Fruit fly (Drosophila melanogaster) whole organism, embryonic: Measurements from ENCODE around the gene Snx27.

ENCODE experiments used
- Abd-B ChIP-seq: fragments of 200-800 bp; sonication (Bioruptor generic); optimal IDR thresholded peaks from 2 replicates; lab custom pipeline; 2018; ENCODE audit warnings: missing biosample characterization, mild to moderate bottlenecking, missing genetic modification characterization, moderate library complexity
- CG12659 ChIP-seq: fragments of 200-800 bp; sonication (Bioruptor generic); optimal IDR thresholded peaks from 3 replicates; lab custom pipeline; 2017; ENCODE audit warnings: mild to moderate bottlenecking, missing biosample characterization, missing genetic modification reagents, missing genetic modification characterization
- CG17568 ChIP-seq: fragments of 200-800 bp; sonication (Bioruptor generic); optimal IDR thresholded peaks from 2 replicates; lab custom pipeline; 2018; ENCODE audit warnings: missing biosample characterization, mild to moderate bottlenecking, missing genetic modification characterization, moderate library complexity
- CG18599 ChIP-seq: fragments of 200-800 bp; sonication (Bioruptor generic); optimal IDR thresholded peaks from 3 replicates; lab custom pipeline; 2017; ENCODE audit warnings: missing biosample characterization, missing genetic modification characterization, mild to moderate bottlenecking, moderate library complexity, missing genetic modification reagents
- CG31441 ChIP-seq: fragments of 200-800 bp; sonication (Bioruptor generic); IDR thresholded peaks from 2 replicates; pipeline ENCODE4 v1.3.6; 2022; ENCODE audit warnings: missing biosample characterization, missing genetic modification characterization
- CG34224 ChIP-seq: fragments of 200-800 bp; sonication (Bioruptor generic); IDR thresholded peaks from 3 replicates; pipeline ENCODE4 v1.3.6; 2022; ENCODE audit warnings: missing biosample characterization, missing genetic modification characterization; ENCODE audit not compliant: partially characterized antibody
- CG34422 ChIP-seq: fragments of 200-800 bp; sonication (Bioruptor generic); IDR thresholded peaks from 3 replicates; pipeline ENCODE4 v1.3.6; 2022; ENCODE audit warnings: missing biosample characterization, missing genetic modification characterization
- CG3838 ChIP-seq: fragments of 200-800 bp; sonication (Bioruptor generic); optimal IDR thresholded peaks from 3 replicates; lab custom pipeline; 2016; ENCODE audit warnings: missing biosample characterization, missing genetic modification characterization
- CG4404 ChIP-seq: fragments of 200-800 bp; sonication (Bioruptor generic); IDR thresholded peaks from 2 replicates; pipeline ENCODE4 v1.3.6; 2022; ENCODE audit warnings: missing biosample characterization, missing genetic modification characterization
- CG4424 ChIP-seq: fragments of 200-800 bp; sonication (Bioruptor generic); optimal IDR thresholded peaks from 3 replicates; lab custom pipeline; 2016; ENCODE audit warnings: missing biosample characterization, missing genetic modification characterization
- CG4854 ChIP-seq: fragments of 200-800 bp; sonication (Bioruptor generic); optimal IDR thresholded peaks from 2 replicates; lab custom pipeline; 2016; ENCODE audit warnings: missing biosample characterization, missing genetic modification characterization, inconsistent platforms
- CG6791 ChIP-seq: fragments of 200-800 bp; sonication (Bioruptor generic); IDR thresholded peaks from 3 replicates; pipeline ENCODE4 v1.3.6; 2022; ENCODE audit warnings: missing biosample characterization, missing genetic modification characterization; ENCODE audit not compliant: partially characterized antibody
- CG9876 ChIP-seq: fragments of 200-800 bp; sonication (Bioruptor generic); optimal IDR thresholded peaks from 2 replicates; lab custom pipeline; 2016; ENCODE audit warnings: missing biosample characterization, missing genetic modification characterization
- Dek ChIP-seq: fragments of 200-800 bp; sonication (Bioruptor generic); optimal IDR thresholded peaks from 3 replicates; lab custom pipeline; 2019; ENCODE audit warnings: missing biosample characterization, mild to moderate bottlenecking, missing genetic modification characterization, moderate library complexity
- Dip3 ChIP-seq: fragments of 200-800 bp; sonication (Bioruptor generic); optimal IDR thresholded peaks from 3 replicates; lab custom pipeline; 2016; ENCODE audit warnings: missing biosample characterization, missing genetic modification characterization
- Drgx ChIP-seq: fragments of 200-800 bp; sonication (Bioruptor generic); IDR thresholded peaks from 2 replicates; pipeline ENCODE4 v1.3.6; 2022; ENCODE audit warnings: missing biosample characterization, missing genetic modification characterization
- Ets97D ChIP-seq: fragments of 200-800 bp; sonication (Bioruptor generic); optimal IDR thresholded peaks from 3 replicates; lab custom pipeline; 2016; ENCODE audit warnings: missing biosample characterization, missing genetic modification characterization
- Fer1 ChIP-seq: fragments of 200-800 bp; sonication (Bioruptor generic); optimal IDR thresholded peaks from 2 replicates; lab custom pipeline; 2017; ENCODE audit warnings: missing biosample characterization, mild to moderate bottlenecking, missing genetic modification characterization
- Oaz ChIP-seq: fragments of 200-800 bp; sonication (Bioruptor generic); IDR thresholded peaks from 2 replicates; pipeline ENCODE4 v1.3.6; 2022; ENCODE audit warnings: missing biosample characterization, missing genetic modification characterization
- Pdp1 ChIP-seq, 2 experiments: fragments of 200-800 bp; sonication (Bioruptor generic); optimal IDR thresholded peaks; 3 replicates each; lab custom pipeline; 2016; ENCODE audit warnings: missing biosample characterization in 2 of 2, missing genetic modification characterization in 2 of 2, mild to moderate bottlenecking in 1 of 2, moderate library complexity in 1 of 2
- Stat92E ChIP-seq, 3 experiments: fragments of >200 bp in 2 of 3; fragments of 200-800 bp in 1 of 3; sonication (Bioruptor generic) in 1 of 3; optimal IDR thresholded peaks; 2 replicates each; lab custom pipeline; 2017 to 2019; ENCODE audit warnings: missing biosample characterization in 3 of 3, missing genetic modification characterization in 3 of 3, mild to moderate bottlenecking in 1 of 3, moderate library complexity in 1 of 3
- aop ChIP-seq: fragments of 200-800 bp; sonication (Bioruptor generic); IDR thresholded peaks from 2 replicates; pipeline ENCODE4 v1.3.6; 2022; ENCODE audit warnings: missing biosample characterization, missing genetic modification characterization
- ase ChIP-seq: fragments of 200-800 bp; sonication (Bioruptor generic); IDR thresholded peaks from 3 replicates; pipeline ENCODE4 v1.3.6; 2022; ENCODE audit warnings: missing biosample characterization, missing genetic modification characterization
- ash1 ChIP-seq: fragments of 200-800 bp; sonication (Bioruptor generic); optimal IDR thresholded peaks from 2 replicates; lab custom pipeline; 2018; ENCODE audit warnings: missing biosample characterization, mild to moderate bottlenecking, missing genetic modification characterization
- bowl ChIP-seq: fragments of 200-800 bp; sonication (Bioruptor generic); IDR thresholded peaks from 2 replicates; pipeline ENCODE4 v1.3.6; 2022; ENCODE audit warnings: missing biosample characterization, missing genetic modification characterization
- btn ChIP-seq: fragments of 200-800 bp; sonication (Bioruptor generic); optimal IDR thresholded peaks from 2 replicates; lab custom pipeline; 2016; ENCODE audit warnings: missing biosample characterization, missing genetic modification characterization
- chif ChIP-seq, 2 experiments: fragments of 200-800 bp; sonication (Bioruptor generic); optimal IDR thresholded peaks; 3 replicates each; lab custom pipeline; 2016; ENCODE audit warnings: missing biosample characterization in 2 of 2, missing genetic modification characterization in 2 of 2
- chinmo ChIP-seq: fragments of 200-800 bp; sonication (Bioruptor generic); IDR thresholded peaks from 4 replicates; pipeline ENCODE4 v1.3.6; 2022; ENCODE audit warnings: missing biosample characterization, missing genetic modification characterization; ENCODE audit not compliant: partially characterized antibody
- dpn ChIP-seq, 2 experiments: fragments of 200-800 bp; sonication (Bioruptor generic); optimal IDR thresholded peaks; 3 replicates each; lab custom pipeline; 2016; ENCODE audit warnings: missing biosample characterization in 2 of 2, missing genetic modification characterization in 2 of 2
- ewg ChIP-seq: fragments of 200-800 bp; sonication (Bioruptor generic); optimal IDR thresholded peaks from 3 replicates; lab custom pipeline; 2017; ENCODE audit warnings: mild to moderate bottlenecking, missing biosample characterization, missing genetic modification reagents, missing genetic modification characterization
- eyg ChIP-seq: fragments of 200-800 bp; sonication (Bioruptor generic); optimal IDR thresholded peaks from 3 replicates; lab custom pipeline; 2016; ENCODE audit warnings: missing biosample characterization, missing genetic modification characterization
- fd102C ChIP-seq: fragments of 200-800 bp; sonication (Bioruptor generic); optimal IDR thresholded peaks from 2 replicates; lab custom pipeline; 2018; ENCODE audit warnings: missing biosample characterization, mild to moderate bottlenecking, missing genetic modification characterization, moderate library complexity
- fd96Cb ChIP-seq: fragments of 200-800 bp; sonication (Bioruptor generic); optimal IDR thresholded peaks from 2 replicates; lab custom pipeline; 2018; ENCODE audit warnings: missing biosample characterization, mild to moderate bottlenecking, missing genetic modification characterization, moderate library complexity
- gt ChIP-seq: fragments of 200-800 bp; sonication (Bioruptor generic); IDR thresholded peaks from 2 replicates; pipeline ENCODE4 v1.3.6; 2022; ENCODE audit warnings: missing biosample characterization, missing genetic modification characterization
- hkb ChIP-seq, 2 experiments: fragments of 200-800 bp in 1 of 2; fragments of >200 bp in 1 of 2; sonication (Bioruptor generic) in 1 of 2; IDR thresholded peaks in 1 of 2; optimal IDR thresholded peaks in 1 of 2; 2 replicates each; pipeline versions ENCODE4 v1.3.6 to Lab custom; 2017 to 2022; ENCODE audit warnings: missing biosample characterization in 1 of 2, missing genetic modification characterization in 1 of 2
- inv ChIP-seq: fragments of 200-800 bp; sonication (Bioruptor generic); IDR thresholded peaks from 2 replicates; pipeline ENCODE4 v1.3.6; 2022; ENCODE audit warnings: missing biosample characterization, missing genetic modification characterization; ENCODE audit not compliant: partially characterized antibody
- knrl ChIP-seq: fragments of 200-800 bp; sonication (Bioruptor generic); IDR thresholded peaks from 3 replicates; pipeline ENCODE4 v1.3.6; 2022; ENCODE audit warnings: missing biosample characterization, missing genetic modification characterization; ENCODE audit not compliant: partially characterized antibody
- lmd ChIP-seq: fragments of 200-800 bp; sonication (Bioruptor generic); IDR thresholded peaks from 2 replicates; pipeline ENCODE4 v1.3.6; 2022; ENCODE audit warnings: missing biosample characterization, missing genetic modification characterization
- nau ChIP-seq: fragments of 200-800 bp; sonication (Bioruptor generic); optimal IDR thresholded peaks from 3 replicates; lab custom pipeline; 2017; ENCODE audit warnings: missing biosample characterization, mild to moderate bottlenecking, missing genetic modification characterization, missing genetic modification reagents
- org-1 ChIP-seq: fragments of 200-800 bp; sonication (Bioruptor generic); optimal IDR thresholded peaks from 2 replicates; lab custom pipeline; 2017; ENCODE audit warnings: missing biosample characterization, missing genetic modification characterization
- pho ChIP-seq: fragments of 200-800 bp; sonication (Bioruptor generic); optimal IDR thresholded peaks from 2 replicates; lab custom pipeline; 2016; ENCODE audit warnings: missing biosample characterization, missing genetic modification characterization
- psq ChIP-seq: fragments of 200-800 bp; sonication (Bioruptor generic); optimal IDR thresholded peaks from 2 replicates; lab custom pipeline; 2017; ENCODE audit warnings: missing biosample characterization, missing genetic modification characterization
- repo ChIP-seq: fragments of 200-800 bp; sonication (Bioruptor generic); optimal IDR thresholded peaks from 2 replicates; lab custom pipeline; 2016; ENCODE audit warnings: missing biosample characterization, missing genetic modification characterization
- salm ChIP-seq: fragments of 200-800 bp; sonication (Bioruptor generic); optimal IDR thresholded peaks from 2 replicates; lab custom pipeline; 2018; ENCODE audit warnings: missing biosample characterization, mild to moderate bottlenecking, missing genetic modification characterization
- slbo ChIP-seq: fragments of 200-800 bp; sonication (Bioruptor generic); IDR thresholded peaks from 2 replicates; pipeline ENCODE4 v1.3.6; 2022; ENCODE audit warnings: missing biosample characterization, missing genetic modification characterization
- slou ChIP-seq: fragments of 200-800 bp; sonication (Bioruptor generic); optimal IDR thresholded peaks from 3 replicates; lab custom pipeline; 2016; ENCODE audit warnings: missing biosample characterization, missing genetic modification characterization
- sob ChIP-seq: fragments of 200-800 bp; sonication (Bioruptor generic); IDR thresholded peaks from 2 replicates; pipeline ENCODE4 v1.3.6; 2022; ENCODE audit warnings: missing biosample characterization, missing genetic modification characterization
- tap ChIP-seq: fragments of 200-800 bp; optimal IDR thresholded peaks from 3 replicates; lab custom pipeline; 2019; ENCODE audit warnings: missing biosample characterization, mild to moderate bottlenecking, missing genetic modification characterization, moderate library complexity
- wdn ChIP-seq: fragments of 200-800 bp; sonication (Bioruptor generic); IDR thresholded peaks from 2 replicates; pipeline ENCODE4 v1.3.6; 2022; ENCODE audit warnings: missing biosample characterization, missing genetic modification characterization

Gene Snx27

dm6 chrX:5737676-5738220, at the start of gene Snx27 (continued):
- peak; percentile 39; the same call in 1 of the 2 replicates for TF ChIP-seq CG31441
- no peak for TF ChIP-seq hkb (optimal IDR thresholded peaks at IDR 0.05; lab: Kevin White, UChicago)
- peak; percentile 14; the same call in 1 of the 2 replicates for TF ChIP-seq hkb (GFP tag; IDR thresholded peaks at IDR 0.05; lab: Robert Waterston, UW)
- no peak for TF ChIP-seq psq
- TF ChIP-seq salm (tag; lab: Kevin White, UChicago), result peak; percentile 17
- TF ChIP-seq gt (GFP tag; lab: Robert Waterston, UW), result no peak
- TF ChIP-seq btn (GFP tag; lab: Kevin White, UChicago), result no peak
- peak; percentile 99 for TF ChIP-seq CG34224 (GFP tag; lab: Robert Waterston, UW)
- peak; percentile 30 for TF ChIP-seq eyg (GFP tag; lab: Kevin White, UChicago)
- TF ChIP-seq CG4404 (GFP tag; lab: Robert Waterston, UW), result peak; percentile 20; the same call in 1 of the 2 replicates
- TF ChIP-seq Pdp1 (GFP tag; optimal IDR thresholded peaks at IDR 0.05; lab: Kevin White, UChicago), result peak; percentile 11 to 74
- TF ChIP-seq nau, result no peak
- TF ChIP-seq dpn (GFP tag; optimal IDR thresholded peaks at IDR 0.05; lab: Kevin White, UChicago), result peak; percentile 32 to 68
- no peak for TF ChIP-seq fd102C (GFP tag; lab: Kevin White, UChicago)
- peak; percentile 73 for TF ChIP-seq pho (GFP tag; lab: Kevin White, UChicago)
- no peak for TF ChIP-seq CG3838
- TF ChIP-seq Dek (tag; lab: Kevin White, UChicago), result peak; percentile 47
- TF ChIP-seq slbo (GFP tag; lab: Robert Waterston, UW), result peak; percentile 80
- TF ChIP-seq ase (GFP tag; lab: Robert Waterston, UW), result no peak
- peak; percentile 23 for TF ChIP-seq ewg (GFP tag; lab: Kevin White, UChicago)
- peak; percentile 99 for TF ChIP-seq inv (GFP tag; lab: Robert Waterston, UW)
- peak; percentile 99 for TF ChIP-seq knrl (GFP tag; lab: Robert Waterston, UW)
- peak; percentile 8 for TF ChIP-seq repo (GFP tag; lab: Kevin White, UChicago)
- no peak for TF ChIP-seq CG4854 (GFP tag; lab: Kevin White, UChicago)
- no peak for TF ChIP-seq bowl (GFP tag; lab: Robert Waterston, UW)
- no peak for TF ChIP-seq tap
- no peak for TF ChIP-seq aop
- peak; percentile 37; the same call in 1 of the 3 replicates for TF ChIP-seq CG34422 (GFP tag; lab: Robert Waterston, UW)
- TF ChIP-seq org-1 (GFP tag; lab: Kevin White, UChicago), result no peak
- no peak for TF ChIP-seq fd96Cb
- peak; percentile 87 for TF ChIP-seq CG12659
- TF ChIP-seq chif (GFP tag; optimal IDR thresholded peaks at IDR 0.05; lab: Kevin White, UChicago), result peak; percentile 23 to 25
- peak; percentile 99 for TF ChIP-seq chinmo
- TF ChIP-seq Fer1 (GFP tag; lab: Kevin White, UChicago), result peak; percentile 50
- peak; percentile 92 for TF ChIP-seq Ets97D (GFP tag; lab: Kevin White, UChicago)
- TF ChIP-seq Dip3 (GFP tag; lab: Kevin White, UChicago), result peak; percentile 20
- no peak for TF ChIP-seq ash1 (GFP tag; lab: Kevin White, UChicago)
- TF ChIP-seq wdn (GFP tag; lab: Robert Waterston, UW), result no peak
- peak; percentile 46 for TF ChIP-seq CG9876 (GFP tag; lab: Kevin White, UChicago)
- no peak for TF ChIP-seq Oaz (GFP tag; lab: Robert Waterston, UW)
- no peak for TF ChIP-seq CG4424
- peak; percentile 100 for TF ChIP-seq CG6791 (GFP tag; lab: Robert Waterston, UW)
- TF ChIP-seq Drgx (GFP tag; lab: Robert Waterston, UW), result no peak
- TF ChIP-seq slou (GFP tag; lab: Kevin White, UChicago), result peak; percentile 30
- TF ChIP-seq Stat92E (GFP tag; optimal IDR thresholded peaks at IDR 0.05; lab: Kevin White, UChicago), result peak in 1 of 3 experiments; percentile 65
- TF ChIP-seq sob, result peak; percentile 86
- peak; percentile 19 for TF ChIP-seq CG17568 (GFP tag; lab: Kevin White, UChicago)
- no peak for TF ChIP-seq Abd-B (GFP tag; lab: Kevin White, UChicago)
- TF ChIP-seq lmd, result peak; percentile 35; the same call in 1 of the 2 replicates
- TF ChIP-seq CG18599 (GFP tag; lab: Kevin White, UChicago), result peak; percentile 1
